Worm (Caenorhabditis elegans): ENCODE measurements around the gene F46E10.2.
A peak's percentile ranks its signal among the peaks of the same experiment; 100 is the strongest.

F46E10.2 gene

DNA sequence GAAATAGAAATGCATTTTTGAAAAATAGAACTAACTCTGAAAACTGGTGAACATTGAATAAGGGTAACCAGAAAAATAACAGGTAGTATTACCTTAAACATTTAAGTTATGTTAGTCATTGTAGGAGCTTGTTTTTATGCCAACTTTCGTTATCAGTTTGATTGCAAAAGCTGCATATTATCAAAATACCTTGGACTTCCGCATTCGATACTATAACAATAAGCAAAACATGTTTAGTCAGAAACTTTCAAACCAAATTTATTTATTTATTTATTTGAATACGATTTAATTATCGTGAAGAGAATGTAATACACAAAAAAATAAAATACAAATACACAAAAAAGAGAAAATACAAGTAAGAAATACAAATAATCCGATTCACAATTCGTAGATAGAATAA is 34.1 kb downstream of the F46E10.2 start, which contains the start of gene K04A8.19:
TSS of gene K04A8.19 (minus strand) at position 101 of the 400 bp plus-strand sequence.
- no peak for TF ChIP-seq ama-1 (optimal IDR thresholded peaks at IDR 0.05)
- TF ChIP-seq ceh-36 (tag; optimal IDR thresholded peaks at IDR 0.05): no peak
- TF ChIP-seq hnd-1 (tag; optimal IDR thresholded peaks at IDR 0.05): no peak
- TF ChIP-seq hmbx-1 (tag; optimal IDR thresholded peaks at IDR 0.05): no peak
- TF ChIP-seq ets-7 (tag; optimal IDR thresholded peaks at IDR 0.05): no peak
- no peak for TF ChIP-seq hmg-4 (GFP tag; optimal IDR thresholded peaks at IDR 0.05)
- no peak for TF ChIP-seq B0310.2 (tag; optimal IDR thresholded peaks at IDR 0.05)
- no peak for TF ChIP-seq flt-1 (GFP tag; IDR thresholded peaks at IDR 0.05)

DNA sequence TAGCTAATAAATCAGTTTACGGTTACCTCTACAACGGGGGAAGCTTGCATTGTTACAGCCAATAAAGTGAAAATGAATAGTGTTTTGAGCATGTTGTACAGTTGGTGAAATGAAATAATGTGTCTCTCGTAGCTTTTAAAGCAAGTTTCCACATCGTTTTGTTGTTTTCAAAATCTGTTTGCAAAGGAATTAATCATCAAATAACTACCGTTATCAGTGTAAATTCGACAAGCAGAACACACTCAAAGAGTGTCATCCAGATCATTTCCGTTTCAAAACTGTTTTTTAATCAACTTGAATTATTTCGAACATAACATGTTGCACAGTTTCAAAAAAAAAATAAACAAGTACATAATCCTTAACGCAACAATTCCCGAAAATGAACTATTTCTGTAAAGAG is 36.8 kb downstream of the F46E10.2 start, which contains the start of gene spp-27:
TSS of gene spp-27 (minus strand) at position 101 of the 400 bp plus-strand sequence.
- TF ChIP-seq scrt-1 (GFP tag; IDR thresholded peaks at IDR 0.05) (no peak), tbx-37 (GFP tag; conservative IDR thresholded peaks at IDR 0.05) (no peak), tbx-11 (GFP tag; IDR thresholded peaks at IDR 0.05) (no peak), hnd-1 (tag; optimal IDR thresholded peaks at IDR 0.05) (no peak), hmg-4 (GFP tag; optimal IDR thresholded peaks at IDR 0.05) (no peak), flt-1 (GFP tag; IDR thresholded peaks at IDR 0.05) (no peak), sea-1 (GFP tag; conservative IDR thresholded peaks at IDR 0.05) (no peak), hmbx-1 (tag; optimal IDR thresholded peaks at IDR 0.05) (no peak), ceh-13 (GFP tag; optimal IDR thresholded peaks at IDR 0.05) (no peak), aly-1 (tag; optimal IDR thresholded peaks at IDR 0.05) (no peak), ets-7 (tag; optimal IDR thresholded peaks at IDR 0.05) (no peak), tra-4 (tag; optimal IDR thresholded peaks at IDR 0.05) (no peak), ama-1 (optimal IDR thresholded peaks at IDR 0.05) (no peak), pes-1 (GFP tag; IDR thresholded peaks at IDR 0.05) (no peak), F13C5.2 (tag; optimal IDR thresholded peaks at IDR 0.05) (no peak), B0310.2 (tag; optimal IDR thresholded peaks at IDR 0.05) (no peak), ceh-36 (tag; optimal IDR thresholded peaks at IDR 0.05) (no peak)

DNA sequence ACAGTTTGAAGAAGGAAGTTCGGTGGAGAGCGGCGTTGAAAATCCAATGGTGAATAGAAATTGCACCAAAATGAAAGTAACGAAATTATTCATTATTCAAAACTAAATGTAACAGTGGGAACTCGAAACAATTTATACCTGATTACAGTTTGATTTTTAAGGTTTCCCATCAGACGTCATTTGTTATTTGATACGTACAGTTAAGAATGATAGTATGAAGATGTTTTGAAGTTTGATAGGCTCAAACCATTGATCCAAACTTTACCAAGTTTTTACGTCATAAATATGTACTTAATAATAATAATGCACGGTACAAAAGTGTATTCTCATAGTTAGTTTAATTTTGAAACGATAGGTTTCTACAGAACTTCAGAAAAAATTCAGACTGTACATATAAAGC is 37.9 kb downstream of the F46E10.2 start, which contains the start of gene spp-20:
TSS of gene spp-20 (minus strand) at position 101 of the 400 bp plus-strand sequence.
- TF ChIP-seq ceh-13 (GFP tag; optimal IDR thresholded peaks at IDR 0.05) (no peak), pes-1 (GFP tag; IDR thresholded peaks at IDR 0.05) (no peak), hnd-1 (tag; optimal IDR thresholded peaks at IDR 0.05) (no peak), F13C5.2 (tag; optimal IDR thresholded peaks at IDR 0.05) (no peak), ama-1 (optimal IDR thresholded peaks at IDR 0.05) (no peak), tbx-11 (GFP tag; IDR thresholded peaks at IDR 0.05) (no peak), ceh-36 (tag; optimal IDR thresholded peaks at IDR 0.05) (no peak), tra-4 (tag; optimal IDR thresholded peaks at IDR 0.05) (no peak), tbx-37 (GFP tag; conservative IDR thresholded peaks at IDR 0.05) (no peak), aly-1 (tag; optimal IDR thresholded peaks at IDR 0.05) (no peak), hmg-4 (GFP tag; optimal IDR thresholded peaks at IDR 0.05) (no peak), sea-1 (GFP tag; conservative IDR thresholded peaks at IDR 0.05) (no peak), flt-1 (GFP tag; IDR thresholded peaks at IDR 0.05) (no peak), hmbx-1 (tag; optimal IDR thresholded peaks at IDR 0.05) (no peak)

DNA sequence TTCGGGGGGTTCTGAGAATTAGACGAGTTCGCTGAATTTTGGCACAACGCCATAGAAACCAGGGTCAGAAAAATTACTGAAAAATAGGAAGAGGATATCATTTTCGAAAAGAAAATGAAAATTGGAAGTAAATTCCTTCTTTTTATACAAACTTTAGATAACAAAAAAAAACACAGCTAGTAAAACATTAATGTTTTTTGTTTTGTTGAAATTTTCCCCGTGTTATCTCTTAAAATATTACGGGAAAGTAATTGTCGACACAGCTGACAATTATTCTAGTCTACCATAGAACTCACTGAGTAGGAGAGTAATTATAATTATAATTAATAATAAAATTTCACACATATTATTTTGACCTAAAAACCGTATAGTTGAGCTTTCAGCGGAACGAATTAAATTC is 38.9 kb downstream of the F46E10.2 start, which contains the start of gene spp-26:
TSS of gene spp-26 (minus strand) at position 101 of the 400 bp plus-strand sequence.
- no peak for TF ChIP-seq hmbx-1 (tag; optimal IDR thresholded peaks at IDR 0.05)
- no peak for TF ChIP-seq aly-1 (tag; optimal IDR thresholded peaks at IDR 0.05)
- no peak for TF ChIP-seq hnd-1 (tag; optimal IDR thresholded peaks at IDR 0.05)
- TF ChIP-seq ets-7 (tag; optimal IDR thresholded peaks at IDR 0.05): no peak
- TF ChIP-seq B0310.2 (tag; optimal IDR thresholded peaks at IDR 0.05): no peak
- no peak for TF ChIP-seq scrt-1 (GFP tag; IDR thresholded peaks at IDR 0.05)
- no peak for TF ChIP-seq sea-1 (GFP tag; conservative IDR thresholded peaks at IDR 0.05)
- no peak for TF ChIP-seq ceh-36 (tag; optimal IDR thresholded peaks at IDR 0.05)
- TF ChIP-seq ceh-13 (GFP tag; optimal IDR thresholded peaks at IDR 0.05): no peak
- no peak for TF ChIP-seq pes-1 (GFP tag; IDR thresholded peaks at IDR 0.05)
- TF ChIP-seq flt-1 (GFP tag; IDR thresholded peaks at IDR 0.05): no peak
- no peak for TF ChIP-seq tbx-11 (GFP tag; IDR thresholded peaks at IDR 0.05)
- TF ChIP-seq tra-4 (tag; optimal IDR thresholded peaks at IDR 0.05): no peak
- no peak for TF ChIP-seq hmg-4 (GFP tag; optimal IDR thresholded peaks at IDR 0.05)
- TF ChIP-seq tbx-37 (GFP tag; conservative IDR thresholded peaks at IDR 0.05): no peak
- no peak for TF ChIP-seq F13C5.2 (tag; optimal IDR thresholded peaks at IDR 0.05)
- no peak for TF ChIP-seq ama-1 (optimal IDR thresholded peaks at IDR 0.05)

DNA sequence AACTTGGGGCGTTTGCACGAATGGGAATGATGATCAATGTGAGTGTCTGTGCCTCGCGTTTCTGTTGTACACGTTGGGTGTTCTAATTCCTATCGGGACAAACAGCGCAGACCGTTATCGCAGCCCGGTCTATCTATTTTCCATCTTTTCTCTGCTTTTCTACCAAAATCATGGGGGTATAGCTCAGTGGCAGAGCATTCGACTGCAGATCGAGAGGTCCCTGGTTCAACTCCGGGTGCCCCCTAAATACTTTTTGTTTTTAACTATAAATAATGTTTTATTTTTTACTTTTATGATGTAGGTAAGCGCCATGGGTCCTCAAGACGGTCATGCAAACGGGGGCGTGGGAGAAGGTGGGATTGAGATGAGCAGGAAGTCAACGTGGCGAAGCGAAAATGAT is 39.4 kb downstream of the F46E10.2 start:
- TF ChIP-seq tbx-11 (GFP tag; IDR thresholded peaks at IDR 0.05) (0 out of 2 replicates have a peak, but pooled peaks have one; percentile 52), sea-1 (GFP tag; conservative IDR thresholded peaks at IDR 0.05) (no peak), ceh-36 (tag; optimal IDR thresholded peaks at IDR 0.05) (no peak)

DNA sequence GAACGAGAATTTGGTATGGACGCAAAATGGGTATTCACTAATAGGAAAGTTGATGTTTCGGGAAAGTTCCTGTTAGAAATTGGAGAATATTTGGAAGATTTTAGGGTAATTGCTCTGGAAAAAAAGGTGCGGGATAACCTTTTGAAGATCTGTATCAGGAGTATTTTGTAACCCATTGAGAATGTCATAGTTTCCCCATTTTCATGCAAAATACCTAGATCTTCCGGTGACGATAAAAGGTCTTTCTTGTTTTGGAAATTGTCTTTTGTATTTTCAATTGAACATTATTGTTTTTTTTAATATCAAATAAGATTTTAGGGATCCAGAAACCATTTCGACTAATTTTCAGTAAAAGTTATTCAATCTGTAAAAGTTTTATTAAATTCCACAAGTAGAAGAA is 41.4 kb downstream of the F46E10.2 start, which contains the start of gene spp-19:
TSS of gene spp-19 (minus strand) at position 101 of the 400 bp plus-strand sequence.
- TF ChIP-seq hmg-4 (GFP tag; optimal IDR thresholded peaks at IDR 0.05): no peak
- no peak for TF ChIP-seq sea-1 (GFP tag; conservative IDR thresholded peaks at IDR 0.05)
- TF ChIP-seq tra-4 (tag; optimal IDR thresholded peaks at IDR 0.05): no peak

DNA sequence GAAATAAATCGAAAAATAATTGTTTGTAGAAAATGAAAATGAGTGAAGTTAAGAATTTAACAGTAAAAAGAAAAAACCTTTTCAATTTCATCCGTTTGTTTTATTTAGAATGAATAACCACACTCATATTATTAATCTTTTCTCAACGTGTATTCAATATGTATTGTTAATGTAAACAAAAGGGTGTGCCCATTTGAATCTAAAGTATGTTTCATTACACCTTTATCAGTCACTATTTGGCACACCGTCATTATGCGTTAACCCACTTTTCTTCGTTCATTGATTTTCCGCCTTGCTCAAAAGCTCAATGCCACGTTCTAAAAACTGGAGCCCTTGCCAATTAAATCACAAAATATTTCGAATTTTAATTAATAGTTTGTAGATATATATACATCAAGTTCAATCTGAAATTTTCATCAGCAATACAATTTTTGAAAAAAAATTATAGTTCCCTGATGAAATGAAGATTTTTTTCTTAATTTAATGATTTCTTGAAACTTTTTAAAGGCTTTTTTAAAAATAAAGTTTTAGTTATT is 45.7 kb downstream of the F46E10.2 start, which contains the start of gene K04A8.1:
TSS of gene K04A8.1 (plus strand) at position 486 of the 536 bp plus-strand sequence.
- no peak for TF ChIP-seq hmg-4 (GFP tag; optimal IDR thresholded peaks at IDR 0.05)
- TF ChIP-seq ceh-13 (GFP tag; optimal IDR thresholded peaks at IDR 0.05): no peak
- TF ChIP-seq pes-1 (GFP tag; IDR thresholded peaks at IDR 0.05): no peak
- no peak for TF ChIP-seq ets-7 (tag; optimal IDR thresholded peaks at IDR 0.05)
- no peak for TF ChIP-seq flt-1 (GFP tag; IDR thresholded peaks at IDR 0.05)
- TF ChIP-seq ceh-36 (tag; optimal IDR thresholded peaks at IDR 0.05): no peak
- TF ChIP-seq scrt-1 (GFP tag; IDR thresholded peaks at IDR 0.05): no peak
- TF ChIP-seq F13C5.2 (tag; optimal IDR thresholded peaks at IDR 0.05): no peak
- no peak for TF ChIP-seq hnd-1 (tag; optimal IDR thresholded peaks at IDR 0.05)
- TF ChIP-seq tbx-37 (GFP tag; conservative IDR thresholded peaks at IDR 0.05): no peak
- no peak for TF ChIP-seq B0310.2 (tag; optimal IDR thresholded peaks at IDR 0.05)
- no peak for TF ChIP-seq ama-1 (optimal IDR thresholded peaks at IDR 0.05)
- no peak for TF ChIP-seq tra-4 (tag; optimal IDR thresholded peaks at IDR 0.05)
- TF ChIP-seq hmbx-1 (tag; optimal IDR thresholded peaks at IDR 0.05): no peak
